Fruit fly (Drosophila melanogaster): Measurements from ENCODE around the gene CG45071.

DNA sequence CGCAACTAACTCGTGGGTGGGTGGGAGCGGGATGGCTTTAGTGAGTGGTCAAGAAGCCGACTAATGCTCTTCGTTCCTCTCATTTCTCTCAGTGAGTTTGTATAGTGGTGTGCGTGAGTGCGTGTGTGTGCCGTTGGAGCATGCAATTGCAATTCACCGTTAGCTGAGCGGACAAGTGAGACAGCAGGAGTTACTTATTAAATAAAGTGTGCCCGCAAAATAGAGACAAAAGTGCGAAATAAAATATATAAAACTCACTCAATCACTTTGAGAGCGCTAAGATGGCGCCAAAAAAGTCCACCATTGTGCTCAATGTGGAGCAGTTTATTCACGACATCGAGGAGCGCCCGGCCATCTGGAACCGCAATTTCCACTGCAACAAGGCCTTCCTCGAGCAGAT is 2.8 kb downstream of the CG45071 start:
- no peak for TF ChIP-seq Hand (GFP tag; optimal IDR thresholded peaks at IDR 0.05)
- TF ChIP-seq CG2116 (GFP tag; optimal IDR thresholded peaks at IDR 0.05) = no peak
- TF ChIP-seq pho (GFP tag; optimal IDR thresholded peaks at IDR 0.05) = no peak
- no peak for TF ChIP-seq Trl (optimal IDR thresholded peaks at IDR 0.05)
- no peak for TF ChIP-seq Trl (GFP tag; optimal IDR thresholded peaks at IDR 0.05)
- no peak for TF ChIP-seq CG1233 (GFP tag; optimal IDR thresholded peaks at IDR 0.05)
- no peak for TF ChIP-seq CG9797 (GFP tag; optimal IDR thresholded peaks at IDR 0.05)
- TF ChIP-seq HHEX (GFP tag; optimal IDR thresholded peaks at IDR 0.05) = no peak
- TF ChIP-seq zf30C (GFP tag; optimal IDR thresholded peaks at IDR 0.05) = no peak
- no peak for TF ChIP-seq Deaf1 (tag; optimal IDR thresholded peaks at IDR 0.05)
- TF ChIP-seq Dll (GFP tag; IDR thresholded peaks at IDR 0.05; ENCODE audit: partially characterized antibody) = no peak
- no peak for TF ChIP-seq Fer2 (tag; optimal IDR thresholded peaks at IDR 0.05)

All from whole organism, embryonic.